Worm (Caenorhabditis elegans): ENCODE results near the gene mbl-1.

Gene mbl-1

ce11 chrX:17030169-17030914 is 51.9 kb downstream of the mbl-1 start, which contains the start of gene ptrn-1:
ptrn-1 (minus strand) TSS chrX:17030219.
- TF ChIP-seq blmp-1 (tag; optimal IDR thresholded peaks at IDR 0.05) (peak; percentile 94), hpl-2 (GFP tag; optimal IDR thresholded peaks at IDR 0.05) (no peak), unc-30 (tag; optimal IDR thresholded peaks at IDR 0.05) (no peak), lin-15B (tag; optimal IDR thresholded peaks at IDR 0.05) (no peak), nhr-19 (GFP tag; conservative IDR thresholded peaks at IDR 0.05) (peak; percentile 72), ets-5 (GFP tag; IDR thresholded peaks at IDR 0.05) (no peak), nhr-71 (tag; optimal IDR thresholded peaks at IDR 0.05) (peak; percentile 79), nhr-11 (tag; optimal IDR thresholded peaks at IDR 0.05) (no peak), fkh-10 (GFP tag; optimal IDR thresholded peaks at IDR 0.05) (peak; percentile 79), ceh-90 (tag; optimal IDR thresholded peaks at IDR 0.05) (no peak), zip-4 (GFP tag; optimal IDR thresholded peaks at IDR 0.05) (no peak), dpl-1 (GFP tag; optimal IDR thresholded peaks at IDR 0.05) (peak in 1 of 3 experiments; percentile 13), sptf-1 (tag; optimal IDR thresholded peaks at IDR 0.05) (no peak), pax-3 (tag; optimal IDR thresholded peaks at IDR 0.05) (no peak), nhr-20 (tag; optimal IDR thresholded peaks at IDR 0.05) (peak; percentile 67), unc-86 (tag; optimal IDR thresholded peaks at IDR 0.05) (peak; percentile 57), xbp-1 (tag; optimal IDR thresholded peaks at IDR 0.05) (peak; percentile 18), ceh-8 (GFP tag; optimal IDR thresholded peaks at IDR 0.05) (peak; percentile 57), nhr-12 (tag; optimal IDR thresholded peaks at IDR 0.05) (no peak), tlp-1 (tag; optimal IDR thresholded peaks at IDR 0.05) (no peak), ceh-63 (GFP tag; optimal IDR thresholded peaks at IDR 0.05) (no peak), rnt-1 (tag; optimal IDR thresholded peaks at IDR 0.05) (peak; percentile 77), nhr-85 (tag) (peak; percentile 76), fkh-8 (tag; optimal IDR thresholded peaks at IDR 0.05) (peak; percentile 41), C34B4.2 (tag; optimal IDR thresholded peaks at IDR 0.05) (no peak), snu-23 (GFP tag; optimal IDR thresholded peaks at IDR 0.05) (peak; percentile 72), grh-1 (GFP tag; IDR thresholded peaks at IDR 0.05) (no peak), efl-1 (optimal IDR thresholded peaks at IDR 0.05) (peak; percentile 25 to 32), efl-1 (GFP tag; optimal IDR thresholded peaks at IDR 0.05 in 1 of 2) (peak in 1 of 2 experiments; percentile 92), nhr-90 (tag; optimal IDR thresholded peaks at IDR 0.05; ENCODE audit: poor library complexity) (peak; percentile 30), nhr-84 (tag; optimal IDR thresholded peaks at IDR 0.05) (no peak), mdl-1 (tag; optimal IDR thresholded peaks at IDR 0.05) (peak in 1 of 2 experiments; percentile 73), lir-3 (tag; optimal IDR thresholded peaks at IDR 0.05; ENCODE audit: poor library complexity) (peak; percentile 18), unc-98 (GFP tag; IDR thresholded peaks at IDR 0.05) (no peak), egl-27 (tag; optimal IDR thresholded peaks at IDR 0.05) (peak; percentile 23 to 30), zag-1 (tag; optimal IDR thresholded peaks at IDR 0.05) (no peak), nhr-237 (tag; optimal IDR thresholded peaks at IDR 0.05) (no peak), ces-1 (GFP tag; optimal IDR thresholded peaks at IDR 0.05) (no peak), elt-2 (tag; optimal IDR thresholded peaks at IDR 0.05) (peak; percentile 28), lin-14 (GFP tag; optimal IDR thresholded peaks at IDR 0.05) (peak; percentile 96), isw-1 (GFP tag; IDR thresholded peaks at IDR 0.05) (peak; percentile 34; the same call in 1 of the 2 replicates), jun-1 (tag; optimal IDR thresholded peaks at IDR 0.05) (peak; percentile 61), nhr-77 (tag; optimal IDR thresholded peaks at IDR 0.05) (peak; percentile 45), swsn-7 (tag; optimal IDR thresholded peaks at IDR 0.05) (peak; percentile 64), mep-1 (tag; optimal IDR thresholded peaks at IDR 0.05) (peak; percentile 45), aha-1 (tag; optimal IDR thresholded peaks at IDR 0.05) (no peak), fos-1 (tag; optimal IDR thresholded peaks at IDR 0.05) (peak; percentile 30), hlh-17 (GFP tag; optimal IDR thresholded peaks at IDR 0.05; ENCODE audit: borderline replicate concordance) (no peak), ztf-4 (tag; optimal IDR thresholded peaks at IDR 0.05) (no peak), C04F5.9 (tag; optimal IDR thresholded peaks at IDR 0.05) (no peak), C16A3.4 (tag; optimal IDR thresholded peaks at IDR 0.05) (peak; percentile 63), elt-3 (tag; optimal IDR thresholded peaks at IDR 0.05) (peak in 1 of 6 experiments; percentile 13)
